Fruit fly (Drosophila melanogaster) whole organism, embryonic: ENCODE results near the gene pix.

Experiments
- Antp ChIP-seq: fragments of 200-800 bp; sonication (Bioruptor generic); optimal IDR thresholded peaks from 3 replicates; lab custom pipeline; 2016; ENCODE audit warnings: missing biosample characterization, missing genetic modification characterization
- Bgb ChIP-seq: fragments of 200-800 bp; sonication (Bioruptor generic); IDR thresholded peaks from 2 replicates; pipeline ENCODE4 v1.3.6; 2022; ENCODE audit warnings: missing biosample characterization, missing genetic modification characterization; ENCODE audit not compliant: partially characterized antibody
- CG11085 ChIP-seq: fragments of 200-800 bp; sonication (Bioruptor generic); IDR thresholded peaks from 2 replicates; pipeline ENCODE4 v1.3.6; 2022; ENCODE audit warnings: missing biosample characterization, missing genetic modification characterization
- CG12391 ChIP-seq: fragments of 200-800 bp; sonication (Bioruptor generic); optimal IDR thresholded peaks from 3 replicates; lab custom pipeline; 2018; ENCODE audit warnings: missing biosample characterization, mild to moderate bottlenecking, missing genetic modification characterization, moderate library complexity
- CG17328 ChIP-seq: fragments of 200-800 bp; sonication (Bioruptor generic); IDR thresholded peaks from 2 replicates; pipeline ENCODE4 v1.3.6; 2022; ENCODE audit warnings: missing biosample characterization, missing genetic modification characterization
- CG17912 ChIP-seq: fragments of 200-800 bp; sonication (Bioruptor generic); optimal IDR thresholded peaks from 2 replicates; lab custom pipeline; 2018; ENCODE audit warnings: missing biosample characterization, mild to moderate bottlenecking, missing genetic modification characterization
- CG34224 ChIP-seq: fragments of 200-800 bp; sonication (Bioruptor generic); IDR thresholded peaks from 3 replicates; pipeline ENCODE4 v1.3.6; 2022; ENCODE audit warnings: missing biosample characterization, missing genetic modification characterization; ENCODE audit not compliant: partially characterized antibody
- CG3847 ChIP-seq: fragments of 200-800 bp; sonication (Bioruptor generic); IDR thresholded peaks from 2 replicates; pipeline ENCODE4 v1.3.6; 2022; ENCODE audit warnings: missing biosample characterization, missing genetic modification characterization
- CG42726 ChIP-seq: fragments of 200-800 bp; sonication (Bioruptor generic); IDR thresholded peaks from 2 replicates; pipeline ENCODE4 v1.3.6; 2022; ENCODE audit warnings: missing biosample characterization, missing genetic modification characterization; ENCODE audit not compliant: partially characterized antibody
- CG4730 ChIP-seq: fragments of 200-800 bp; sonication (Bioruptor generic); IDR thresholded peaks from 2 replicates; pipeline ENCODE4 v1.3.6; 2022; ENCODE audit warnings: missing biosample characterization, missing genetic modification characterization
- CG6272 ChIP-seq: fragments of 200-800 bp; sonication (Bioruptor generic); IDR thresholded peaks from 2 replicates; pipeline ENCODE4 v1.3.6; 2022; ENCODE audit warnings: missing biosample characterization, missing genetic modification characterization
- CG7372 ChIP-seq: fragments of 200-800 bp; sonication (Bioruptor generic); IDR thresholded peaks from 2 replicates; pipeline ENCODE4 v1.3.6; 2022; ENCODE audit warnings: missing biosample characterization, missing genetic modification characterization
- CG8388 ChIP-seq: fragments of 200-800 bp; sonication (Bioruptor generic); optimal IDR thresholded peaks from 2 replicates; lab custom pipeline; 2019; ENCODE audit warnings: missing biosample characterization, mild to moderate bottlenecking, missing genetic modification characterization, moderate library complexity
- CG9817 ChIP-seq: fragments of 200-800 bp; sonication (Bioruptor generic); optimal IDR thresholded peaks from 2 replicates; lab custom pipeline; 2018; ENCODE audit warnings: missing biosample characterization, mild to moderate bottlenecking, missing genetic modification characterization, moderate library complexity
- Dp ChIP-seq: fragments of 200-800 bp; sonication (Bioruptor generic); optimal IDR thresholded peaks from 2 replicates; lab custom pipeline; 2018; ENCODE audit warnings: missing biosample characterization, mild to moderate bottlenecking, missing genetic modification characterization, moderate library complexity
- Hr51 ChIP-seq, 2 experiments: fragments of 200-800 bp; sonication (Bioruptor generic); optimal IDR thresholded peaks; 2 replicates in 1 of 2; 3 replicates in 1 of 2; lab custom pipeline; 2016 to 2018; ENCODE audit warnings: missing biosample characterization in 2 of 2, missing genetic modification characterization in 2 of 2, mild to moderate bottlenecking in 1 of 2, moderate library complexity in 1 of 2
- Kr ChIP-seq: fragments of 200-800 bp; sonication (Bioruptor generic); optimal IDR thresholded peaks from 2 replicates; lab custom pipeline; 2017; ENCODE audit warnings: missing biosample characterization, mild to moderate bottlenecking, missing genetic modification characterization
- MTF-1 ChIP-seq: fragments of 200-800 bp; sonication (Bioruptor generic); optimal IDR thresholded peaks from 2 replicates; lab custom pipeline; 2018; ENCODE audit warnings: missing biosample characterization, mild to moderate bottlenecking, missing genetic modification characterization, borderline replicate concordance
- Max ChIP-seq: fragments of 200-800 bp; sonication (Bioruptor generic); optimal IDR thresholded peaks from 2 replicates; lab custom pipeline; 2016; ENCODE audit warnings: missing biosample characterization, mild to moderate bottlenecking, missing genetic modification characterization
- Nf-YA ChIP-seq: fragments of 200-800 bp; sonication (Bioruptor generic); IDR thresholded peaks from 2 replicates; pipeline ENCODE4 v1.3.6; 2022; ENCODE audit warnings: missing biosample characterization, missing genetic modification characterization
- Nf-YC ChIP-seq: fragments of 200-800 bp; optimal IDR thresholded peaks from 3 replicates; lab custom pipeline; 2019; ENCODE audit warnings: missing biosample characterization, mild to moderate bottlenecking, missing genetic modification characterization, moderate library complexity
- PHDP ChIP-seq: fragments of 200-800 bp; sonication (Bioruptor generic); optimal IDR thresholded peaks from 3 replicates; lab custom pipeline; 2018; ENCODE audit warnings: missing biosample characterization, mild to moderate bottlenecking, missing genetic modification characterization, moderate library complexity
- Scr ChIP-seq: fragments of 200-800 bp; sonication (Bioruptor generic); IDR thresholded peaks from 2 replicates; pipeline ENCODE4 v1.3.6; 2022; ENCODE audit warnings: missing biosample characterization, missing genetic modification characterization; ENCODE audit not compliant: partially characterized antibody
- Sry-β ChIP-seq: fragments of 200-800 bp; sonication (Bioruptor generic); optimal IDR thresholded peaks from 2 replicates; lab custom pipeline; 2018; ENCODE audit warnings: missing biosample characterization, mild to moderate bottlenecking, missing genetic modification characterization, moderate library complexity
- Stat92E ChIP-seq, 3 experiments: fragments of >200 bp in 2 of 3; fragments of 200-800 bp in 1 of 3; sonication (Bioruptor generic) in 1 of 3; optimal IDR thresholded peaks; 2 replicates each; lab custom pipeline; 2017 to 2019; ENCODE audit warnings: missing biosample characterization in 3 of 3, missing genetic modification characterization in 3 of 3, mild to moderate bottlenecking in 1 of 3, moderate library complexity in 1 of 3
- Taf1 ChIP-seq: fragments of 200-800 bp; sonication (Bioruptor generic); IDR thresholded peaks from 2 replicates; pipeline ENCODE4 v1.3.6; 2022; ENCODE audit warnings: missing biosample characterization, missing genetic modification characterization
- ab ChIP-seq: fragments of 200-800 bp; sonication (Bioruptor generic); optimal IDR thresholded peaks from 2 replicates; lab custom pipeline; 2016; ENCODE audit warnings: missing biosample characterization, missing genetic modification characterization
- amos ChIP-seq: fragments of 200-800 bp; sonication (Bioruptor generic); IDR thresholded peaks from 2 replicates; pipeline ENCODE4 v1.3.6; 2022; ENCODE audit warnings: missing biosample characterization, missing genetic modification characterization; ENCODE audit not compliant: partially characterized antibody
- ara ChIP-seq: fragments of 200-800 bp; sonication (Bioruptor generic); IDR thresholded peaks from 2 replicates; pipeline ENCODE4 v1.3.6; 2022; ENCODE audit warnings: missing biosample characterization, missing genetic modification characterization
- cad ChIP-seq: fragments of >200 bp; optimal IDR thresholded peaks from 2 replicates; lab custom pipeline; 2017; ENCODE audit warnings: missing biosample characterization, missing genetic modification characterization
- crol ChIP-seq: fragments of 200-800 bp; sonication (Bioruptor generic); IDR thresholded peaks from 2 replicates; pipeline ENCODE4 v1.3.6; 2022; ENCODE audit warnings: missing biosample characterization, missing genetic modification characterization
- crp ChIP-seq, 2 experiments: fragments of 200-800 bp; sonication (Bioruptor generic); optimal IDR thresholded peaks; 2 replicates in 1 of 2; 3 replicates in 1 of 2; lab custom pipeline; 2017; ENCODE audit warnings: missing biosample characterization in 2 of 2, missing genetic modification characterization in 2 of 2, mild to moderate bottlenecking in 1 of 2, moderate library complexity in 1 of 2
- disco-r ChIP-seq: fragments of 200-800 bp; sonication (Bioruptor generic); optimal IDR thresholded peaks from 2 replicates; lab custom pipeline; 2016; ENCODE audit warnings: missing biosample characterization, missing genetic modification characterization
- gfzf ChIP-seq: fragments of 200-800 bp; sonication (Bioruptor generic); optimal IDR thresholded peaks from 2 replicates; lab custom pipeline; 2016; ENCODE audit warnings: missing biosample characterization, mild to moderate bottlenecking, missing genetic modification characterization, moderate library complexity
- her ChIP-seq: fragments of 200-800 bp; sonication (Bioruptor generic); optimal IDR thresholded peaks from 2 replicates; lab custom pipeline; 2016; ENCODE audit warnings: missing biosample characterization, missing genetic modification characterization
- jumu ChIP-seq: fragments of 200-800 bp; sonication (Bioruptor generic); optimal IDR thresholded peaks from 3 replicates; lab custom pipeline; 2016; ENCODE audit warnings: missing biosample characterization, missing genetic modification characterization
- lola ChIP-seq, 3 experiments: fragments of >200 bp in 2 of 3; fragments of 200-800 bp in 1 of 3; sonication (Bioruptor generic) in 1 of 3; optimal IDR thresholded peaks; 2 replicates each; lab custom pipeline; 2017 to 2019; ENCODE audit warnings: missing biosample characterization in 3 of 3, missing genetic modification characterization in 3 of 3, mild to moderate bottlenecking in 1 of 3, moderate library complexity in 1 of 3
- luna ChIP-seq: fragments of 200-800 bp; sonication (Bioruptor generic); optimal IDR thresholded peaks from 2 replicates; lab custom pipeline; 2016; ENCODE audit warnings: missing biosample characterization, missing genetic modification characterization
- odd ChIP-seq: fragments of 200-800 bp; sonication (Bioruptor generic); optimal IDR thresholded peaks from 2 replicates; lab custom pipeline; 2017; ENCODE audit warnings: missing biosample characterization, mild to moderate bottlenecking, missing genetic modification characterization
- row ChIP-seq: fragments of 200-800 bp; sonication (Bioruptor generic); IDR thresholded peaks from 3 replicates; pipeline ENCODE4 v1.3.6; 2022; ENCODE audit warnings: missing biosample characterization, missing genetic modification characterization
- sc ChIP-seq, 3 experiments: fragments of >200 bp in 2 of 3; fragments of 200-800 bp in 1 of 3; sonication (Bioruptor generic) in 1 of 3; optimal IDR thresholded peaks; 2 replicates in 2 of 3; 3 replicates in 1 of 3; lab custom pipeline; 2017; ENCODE audit warnings: mild to moderate bottlenecking in 1 of 3, missing biosample characterization in 1 of 3, missing genetic modification characterization in 1 of 3, missing genetic modification reagents in 1 of 3
- schlank ChIP-seq: fragments of 200-800 bp; sonication (Bioruptor generic); optimal IDR thresholded peaks from 2 replicates; lab custom pipeline; 2018; ENCODE audit warnings: missing biosample characterization, mild to moderate bottlenecking, missing genetic modification characterization
- stc ChIP-seq: fragments of 200-800 bp; sonication (Bioruptor generic); IDR thresholded peaks from 2 replicates; pipeline ENCODE4 v1.3.6; 2022; ENCODE audit warnings: missing biosample characterization, missing genetic modification characterization
- stwl ChIP-seq: fragments of 200-800 bp; sonication (Bioruptor generic); optimal IDR thresholded peaks from 3 replicates; lab custom pipeline; 2018; ENCODE audit warnings: missing biosample characterization, mild to moderate bottlenecking, missing genetic modification characterization, moderate library complexity
- twi ChIP-seq: fragments of 200-800 bp; optimal IDR thresholded peaks from 2 replicates; lab custom pipeline; 2019; ENCODE audit warnings: missing biosample characterization, mild to moderate bottlenecking, missing genetic modification characterization, moderate library complexity
- unpg ChIP-seq: fragments of 200-800 bp; sonication (Bioruptor generic); optimal IDR thresholded peaks from 3 replicates; lab custom pipeline; 2018; ENCODE audit warnings: missing biosample characterization, mild to moderate bottlenecking, missing genetic modification characterization, moderate library complexity
- usp ChIP-seq: fragments of >200 bp; optimal IDR thresholded peaks from 2 replicates; lab custom pipeline; 2017; ENCODE audit warnings: missing biosample characterization, missing genetic modification characterization
- z ChIP-seq: fragments of 200-800 bp; sonication (Bioruptor generic); IDR thresholded peaks from 3 replicates; pipeline ENCODE4 v1.3.6; 2022; ENCODE audit warnings: missing biosample characterization, missing genetic modification characterization

pix gene

DNA sequence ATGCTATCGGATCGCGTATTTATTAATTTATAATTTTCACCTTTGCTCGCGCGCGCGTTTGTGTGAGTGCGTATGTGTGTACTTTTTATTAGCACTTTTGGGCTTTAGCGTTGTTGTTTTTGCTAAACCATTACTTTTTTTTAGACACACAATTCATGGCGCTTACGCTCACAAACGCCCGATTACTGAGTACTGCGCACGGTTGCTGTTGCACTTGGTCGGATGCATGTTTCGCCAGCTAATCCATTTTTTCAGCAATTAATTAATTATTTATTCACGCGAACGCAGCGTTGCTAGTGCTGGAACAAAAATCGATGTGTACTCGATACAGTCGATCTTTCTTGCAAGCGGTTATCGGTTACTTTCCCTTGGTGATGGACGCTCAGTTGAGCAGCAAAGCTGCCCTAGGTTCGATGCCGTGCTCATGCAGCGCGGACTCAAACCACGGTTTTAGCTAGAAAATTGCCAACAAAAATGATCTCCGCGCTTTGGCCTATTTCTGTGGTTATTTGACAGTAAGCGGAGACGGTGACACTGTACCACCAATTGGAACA, 23.2 kb upstream of the pix start, which contains the start of the genes smg and CG5087 (continued):
- peak; percentile 55 for TF ChIP-seq row (GFP tag; lab: Robert Waterston, UW)
- TF ChIP-seq PHDP (tag; lab: Kevin White, UChicago) = no peak
- no peak for TF ChIP-seq luna (GFP tag; lab: Kevin White, UChicago)
- TF ChIP-seq z (GFP tag; lab: Robert Waterston, UW) = no peak
- no peak for TF ChIP-seq usp (GFP tag; lab: Kevin White, UChicago)
- TF ChIP-seq stc (GFP tag; lab: Robert Waterston, UW) = no peak
- TF ChIP-seq crp (GFP tag; optimal IDR thresholded peaks at IDR 0.05; lab: Kevin White, UChicago) = peak in 1 of 2 experiments; percentile 1
- peak; percentile 56 for TF ChIP-seq Dp
- TF ChIP-seq CG8388 (GFP tag; lab: Kevin White, UChicago) = no peak
- TF ChIP-seq Nf-YA (GFP tag; lab: Robert Waterston, UW) = no peak
- peak; percentile 73; the same call in 1 of the 2 replicates for TF ChIP-seq Bgb (GFP tag; lab: Robert Waterston, UW)
- no peak for TF ChIP-seq sc (optimal IDR thresholded peaks at IDR 0.05; lab: Kevin White, UChicago)
- TF ChIP-seq sc (GFP tag; optimal IDR thresholded peaks at IDR 0.05; lab: Kevin White, UChicago) = no peak
- TF ChIP-seq Sry-β = peak; percentile 79
- TF ChIP-seq CG4730 (GFP tag; lab: Robert Waterston, UW) = no peak
- no peak for TF ChIP-seq lola (GFP tag; optimal IDR thresholded peaks at IDR 0.05; lab: Kevin White, UChicago)
- no peak for TF ChIP-seq disco-r (GFP tag; lab: Kevin White, UChicago)
- TF ChIP-seq CG6272 (GFP tag; lab: Robert Waterston, UW) = no peak
- TF ChIP-seq cad (GFP tag; lab: Kevin White, UChicago) = no peak
- peak; percentile 66 for TF ChIP-seq jumu (GFP tag; lab: Kevin White, UChicago)
- peak; percentile 39 for TF ChIP-seq CG9817
- TF ChIP-seq ara (GFP tag; lab: Robert Waterston, UW) = no peak
- TF ChIP-seq crol (GFP tag; lab: Robert Waterston, UW) = no peak
- no peak for TF ChIP-seq schlank (tag; lab: Kevin White, UChicago)
- no peak for TF ChIP-seq CG17328 (GFP tag; lab: Robert Waterston, UW)
- no peak for TF ChIP-seq Kr
- no peak for TF ChIP-seq CG7372 (GFP tag; lab: Robert Waterston, UW)
- TF ChIP-seq gfzf (GFP tag; lab: Kevin White, UChicago) = peak; percentile 100
- peak; percentile 58 for TF ChIP-seq CG17912 (GFP tag; lab: Kevin White, UChicago)
- TF ChIP-seq amos (GFP tag; lab: Robert Waterston, UW) = peak; percentile 74
- peak in 1 of 2 experiments; percentile 8 for TF ChIP-seq Hr51 (GFP tag; optimal IDR thresholded peaks at IDR 0.05; lab: Kevin White, UChicago)
- TF ChIP-seq stwl (tag; lab: Kevin White, UChicago) = peak; percentile 85
- no peak; the same call in 2 of the 3 replicates for TF ChIP-seq CG34224 (GFP tag; lab: Robert Waterston, UW)
- TF ChIP-seq MTF-1 (GFP tag; lab: Kevin White, UChicago) = no peak
- TF ChIP-seq Nf-YC (tag; lab: Kevin White, UChicago) = peak; percentile 58
- TF ChIP-seq Antp (GFP tag; lab: Kevin White, UChicago) = peak; percentile 56
- TF ChIP-seq CG12391 (tag; lab: Kevin White, UChicago) = peak; percentile 56
- TF ChIP-seq Max (GFP tag; lab: Kevin White, UChicago) = no peak
- no peak for TF ChIP-seq odd
- TF ChIP-seq Stat92E (GFP tag; optimal IDR thresholded peaks at IDR 0.05; lab: Kevin White, UChicago) = peak in 1 of 3 experiments; percentile 52
- TF ChIP-seq unpg (GFP tag; lab: Kevin White, UChicago) = no peak
- TF ChIP-seq twi (tag; lab: Kevin White, UChicago) = no peak
- peak; percentile 70 for TF ChIP-seq CG3847 (GFP tag; lab: Robert Waterston, UW)
- 0 out of 2 replicates have a peak, but pooled peaks have one; percentile 22 for TF ChIP-seq CG11085 (GFP tag; lab: Robert Waterston, UW)
- TF ChIP-seq Scr (GFP tag; lab: Robert Waterston, UW) = peak; percentile 59
- TF ChIP-seq her (GFP tag; lab: Kevin White, UChicago) = peak; percentile 68
- no peak for TF ChIP-seq ab (GFP tag; lab: Kevin White, UChicago)
- TF ChIP-seq Taf1 (GFP tag; lab: Robert Waterston, UW) = no peak
- TF ChIP-seq CG42726 (GFP tag; lab: Robert Waterston, UW) = peak; percentile 85; the same call in 1 of the 2 replicates
